Worm (Caenorhabditis elegans) whole organism, young adult: ENCODE measurements around the gene C16C4.1.

Experiments used
- B0336.3 ChIP-seq: fragments of 200-800 bp; sonication (Bioruptor generic); IDR thresholded peaks from 2 replicates; pipeline ENCODE4 v1.3.6; 2022; ENCODE audit warnings: missing genetic modification characterization, missing compliant biosample characterization
- D2030.7 ChIP-seq: fragments of 200-800 bp; sonication (Bioruptor generic); IDR thresholded peaks from 2 replicates; pipeline ENCODE4 v1.3.6; 2022; ENCODE audit warnings: missing genetic modification reagents, missing genetic modification characterization, missing compliant biosample characterization
- F55B11.4 ChIP-seq: sonication (generic microtip); optimal IDR thresholded peaks from 2 replicates; lab custom pipeline; 2016; ENCODE audit warnings: missing compliant biosample characterization, missing genetic modification characterization, borderline replicate concordance; ENCODE audit not compliant: insufficient read depth
- ama-1 ChIP-seq, 3 experiments: fragments of 150-350 bp in 1 of 3; sonication (generic microtip) in 2 of 3; optimal IDR thresholded peaks; 2 replicates each; lab custom pipeline; 2014 to 2018; ENCODE audit warnings: missing biosample characterization in 2 of 3, missing genetic modification characterization in 2 of 3, missing genetic modification reagents in 2 of 3
- cebp-2 ChIP-seq: fragments of 200-800 bp; sonication (Bioruptor generic); IDR thresholded peaks from 2 replicates; pipeline ENCODE4 v1.3.6; 2022; ENCODE audit warnings: missing genetic modification characterization, missing compliant biosample characterization
- ets-4 ChIP-seq: fragments of 200-800 bp; sonication (Bioruptor generic); optimal IDR thresholded peaks from 2 replicates; lab custom pipeline; 2018; ENCODE audit warnings: mild to moderate bottlenecking, missing genetic modification characterization, missing compliant biosample characterization
- nhr-179 ChIP-seq: sonication (generic microtip); optimal IDR thresholded peaks from 2 replicates; lab custom pipeline; 2016; ENCODE audit warnings: mild to moderate bottlenecking, missing genetic modification characterization, missing compliant biosample characterization
- snpc-3.4 ChIP-seq: sonication (generic microtip); optimal IDR thresholded peaks from 2 replicates; lab custom pipeline; 2017; ENCODE audit warnings: missing genetic modification characterization, mild to moderate bottlenecking, missing compliant biosample characterization, antibody characterized with exemption, moderate library complexity, missing genotype, missing genetic modification reagents
- tbx-9 ChIP-seq: sonication (generic microtip); optimal IDR thresholded peaks from 2 replicates; lab custom pipeline; 2016; ENCODE audit warnings: borderline replicate concordance, missing genetic modification characterization, inconsistent platforms, missing compliant biosample characterization
- unc-130 ChIP-seq: sonication (generic microtip); optimal IDR thresholded peaks from 2 replicates; lab custom pipeline; 2016; ENCODE audit warnings: missing genetic modification reagents, missing genetic modification characterization, missing compliant biosample characterization
- xnd-1 ChIP-seq: sonication (generic microtip); optimal IDR thresholded peaks from 2 replicates; lab custom pipeline; 2016; ENCODE audit warnings: missing genotype, missing genetic modification reagents, missing genetic modification characterization, missing compliant biosample characterization
- ztf-6 ChIP-seq: fragments of 200-800 bp; sonication (Bioruptor generic); IDR thresholded peaks from 2 replicates; pipeline ENCODE4 v1.3.6; 2022; ENCODE audit warnings: missing genetic modification reagents, missing genetic modification characterization, missing compliant biosample characterization

- TF ChIP-seq unc-130 (GFP tag; lab: Kevin White, UChicago) (no peak), ztf-6 (no peak), ama-1 (optimal IDR thresholded peaks at IDR 0.05; lab: Kevin White, UChicago) (no peak), ama-1 (GFP tag; optimal IDR thresholded peaks at IDR 0.05; lab: Kevin White, UChicago) (no peak), F55B11.4 (tag; lab: Kevin White, UChicago) (no peak), ets-4 (GFP tag; lab: Kevin White, UChicago) (no peak), B0336.3 (GFP tag; lab: Robert Waterston, UW) (no peak), snpc-3.4 (tag; lab: Kevin White, UChicago) (no peak), xnd-1 (tag; lab: Kevin White, UChicago) (no peak), D2030.7 (GFP tag; lab: Robert Waterston, UW) (no peak), nhr-179 (tag; lab: Kevin White, UChicago) (no peak), tbx-9 (tag; lab: Kevin White, UChicago) (no peak), cebp-2 (no peak)
Observed at ce11 chrII:1921018-1921417, 27.0 kb downstream of the C16C4.1 start, which contains the start of gene bath-7.
